Worm (Caenorhabditis elegans): ENCODE measurements around the gene F53E2.2.
A peak's percentile ranks its signal among the peaks of the same experiment; 100 is the strongest.

Gene F53E2.2

DNA sequence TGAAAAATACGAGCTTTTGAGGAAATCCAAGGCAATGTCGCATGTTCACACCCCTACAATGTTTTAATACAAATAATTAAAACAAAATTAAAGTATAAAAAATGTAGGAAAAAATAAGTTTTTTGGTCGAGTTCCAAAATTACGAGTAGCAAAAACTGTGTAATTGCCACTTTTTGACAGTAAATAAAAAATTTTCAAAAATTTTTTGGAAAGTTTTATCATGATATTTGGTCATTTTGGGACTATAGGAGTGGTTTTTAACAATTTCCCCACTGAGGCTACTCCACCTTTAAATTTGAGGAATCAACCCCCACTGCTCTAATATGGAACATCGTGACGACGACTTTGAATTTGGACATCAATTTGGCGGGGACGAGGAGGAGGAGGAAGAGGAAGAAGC, 7.4 kb upstream of the F53E2.2 start, which contains the start of gene gid-8:
Gene gid-8 (plus strand): TSS at position 301 of the 400 bp plus-strand sequence.
- no peak for TF ChIP-seq R02D3.7 (tag; optimal IDR thresholded peaks at IDR 0.05)
- TF ChIP-seq Y75B8A.6 (GFP tag; IDR thresholded peaks at IDR 0.05): no peak
- no peak for TF ChIP-seq set-16 (GFP tag; IDR thresholded peaks at IDR 0.05)
- no peak for TF ChIP-seq ZK337.2 (GFP tag; IDR thresholded peaks at IDR 0.05)
- TF ChIP-seq ceh-82 (tag; optimal IDR thresholded peaks at IDR 0.05): no peak
- TF ChIP-seq F49E8.2 (tag; optimal IDR thresholded peaks at IDR 0.05; ENCODE audit: borderline replicate concordance): no peak
- no peak for TF ChIP-seq attf-4 (tag; optimal IDR thresholded peaks at IDR 0.05)
- no peak for TF ChIP-seq pqm-1 (tag; optimal IDR thresholded peaks at IDR 0.05)
- TF ChIP-seq mdt-29 (GFP tag; IDR thresholded peaks at IDR 0.05): no peak
- TF ChIP-seq hif-1 (tag; optimal IDR thresholded peaks at IDR 0.05): no peak
- no peak for TF ChIP-seq fos-1 (tag; optimal IDR thresholded peaks at IDR 0.05)
- TF ChIP-seq mdl-1 (tag; optimal IDR thresholded peaks at IDR 0.05): no peak
- TF ChIP-seq daf-12 (tag; optimal IDR thresholded peaks at IDR 0.05): no peak
- no peak for TF ChIP-seq ceh-28 (tag; optimal IDR thresholded peaks at IDR 0.05)
- no peak for TF ChIP-seq ceh-62 (tag; optimal IDR thresholded peaks at IDR 0.05)
- TF ChIP-seq T26A8.4 (GFP tag; IDR thresholded peaks at IDR 0.05): no peak

ce11 chrV:1468905-1469304, 6.0 kb upstream of the F53E2.2 start:
- TF ChIP-seq ceh-32 (tag; optimal IDR thresholded peaks at IDR 0.05; ENCODE audit: poor library complexity): no peak
- peak; percentile 91 for TF ChIP-seq aha-1 (tag)

ce11 chrV:1471078-1471969, 3.6 kb upstream of the F53E2.2 start:
- TF ChIP-seq Y105C5A.15 (GFP tag; IDR thresholded peaks at IDR 0.05): no peak
- peak; percentile 77 for TF ChIP-seq mes-2 (tag; optimal IDR thresholded peaks at IDR 0.05; ENCODE audit: poor library complexity, severe bottlenecking)
- peak; percentile 47 for TF ChIP-seq unc-130 (GFP tag; optimal IDR thresholded peaks at IDR 0.05)
- peak; percentile 18 for TF ChIP-seq F37D6.2 (tag; optimal IDR thresholded peaks at IDR 0.05)
- no peak for TF ChIP-seq lin-29 (GFP tag; IDR thresholded peaks at IDR 0.05)
- 0 out of 2 replicates have a peak, but pooled peaks have one; percentile 14 for TF ChIP-seq ZK337.2 (GFP tag; IDR thresholded peaks at IDR 0.05)
- TF ChIP-seq egl-43 (GFP tag; IDR thresholded peaks at IDR 0.05): no peak
- peak; percentile 62 for TF ChIP-seq fkh-10 (GFP tag; optimal IDR thresholded peaks at IDR 0.05)
- TF ChIP-seq mep-1 (tag; optimal IDR thresholded peaks at IDR 0.05): peak; percentile 75
- TF ChIP-seq dmd-6 (GFP tag; IDR thresholded peaks at IDR 0.05): peak; percentile 52
- TF ChIP-seq lsy-2 (tag; optimal IDR thresholded peaks at IDR 0.05): peak in 1 of 2 experiments; percentile 84
- no peak for TF ChIP-seq spr-3 (GFP tag; optimal IDR thresholded peaks at IDR 0.05)
- TF ChIP-seq ctbp-1 (GFP tag; IDR thresholded peaks at IDR 0.05): 0 out of 2 replicates have a peak, but pooled peaks have one; percentile 16
- no peak for TF ChIP-seq zip-11 (GFP tag; IDR thresholded peaks at IDR 0.05)
- peak; percentile 51 for TF ChIP-seq nhr-28 (tag; optimal IDR thresholded peaks at IDR 0.05)
- TF ChIP-seq mdl-1 (tag; optimal IDR thresholded peaks at IDR 0.05): peak in 1 of 2 experiments; percentile 31
- peak; percentile 17 for TF ChIP-seq nhr-11 (tag; optimal IDR thresholded peaks at IDR 0.05)
- peak; percentile 85 for TF ChIP-seq dve-1 (tag; optimal IDR thresholded peaks at IDR 0.05; ENCODE audit: insufficient read depth)
- TF ChIP-seq daf-16 (GFP tag; optimal IDR thresholded peaks at IDR 0.05): no peak
- TF ChIP-seq daf-16 (tag; optimal IDR thresholded peaks at IDR 0.05): peak; percentile 61
- no peak for TF ChIP-seq nhr-41 (GFP tag; IDR thresholded peaks at IDR 0.05)
- peak; percentile 7 for TF ChIP-seq rbr-2 (tag; optimal IDR thresholded peaks at IDR 0.05)
- TF ChIP-seq egl-27 (tag; optimal IDR thresholded peaks at IDR 0.05): no peak
- TF ChIP-seq tag-97 (GFP tag; IDR thresholded peaks at IDR 0.05): no peak
- TF ChIP-seq attf-4 (tag; optimal IDR thresholded peaks at IDR 0.05): no peak
- peak; percentile 7 for TF ChIP-seq hlh-11 (tag; optimal IDR thresholded peaks at IDR 0.05)
- peak; percentile 17 for TF ChIP-seq hlh-30 (tag; optimal IDR thresholded peaks at IDR 0.05; ENCODE audit: insufficient read depth)
- peak in 1 of 2 experiments; percentile 9 for TF ChIP-seq unc-62 (GFP tag; optimal IDR thresholded peaks at IDR 0.05 in 1 of 2)
- TF ChIP-seq unc-62 (tag; optimal IDR thresholded peaks at IDR 0.05): no peak
- peak; percentile 95 for TF ChIP-seq lin-38 (GFP tag; IDR thresholded peaks at IDR 0.05)
- peak; percentile 97 for TF ChIP-seq aha-1 (tag)
- TF ChIP-seq lin-13 (GFP tag; optimal IDR thresholded peaks at IDR 0.05): peak; percentile 57
- no peak for TF ChIP-seq lir-3 (tag; optimal IDR thresholded peaks at IDR 0.05)

Measured in whole organism, L4 larva.